Worm (Caenorhabditis elegans) whole organism, midembryonic: Measurements from ENCODE around the gene F08D12.3.

Experiments used
- T22C8.4 ChIP-seq: fragments of 200-800 bp; sonication (Bioruptor generic); IDR thresholded peaks from 2 replicates; pipeline ENCODE4 v1.3.6; 2022; ENCODE audit warnings: missing genetic modification characterization, missing compliant biosample characterization
- cog-1 ChIP-seq: sonication (generic microtip); optimal IDR thresholded peaks from 2 replicates; lab custom pipeline; 2016; ENCODE audit warnings: missing genetic modification characterization, missing compliant biosample characterization
- flt-1 ChIP-seq: fragments of 200-800 bp; sonication (Bioruptor generic); IDR thresholded peaks from 2 replicates; pipeline ENCODE4 v1.3.6; 2022; ENCODE audit warnings: missing genetic modification characterization, missing compliant biosample characterization
- klf-2 ChIP-seq: fragments of 200-800 bp; sonication (Bioruptor generic); conservative IDR thresholded peaks from 2 replicates; pipeline ENCODE4 v1.3.6; 2022; ENCODE audit warnings: missing genetic modification reagents, missing genetic modification characterization, missing compliant biosample characterization
- med-1 ChIP-seq: sonication (generic microtip); optimal IDR thresholded peaks from 2 replicates; lab custom pipeline; 2017; ENCODE audit warnings: missing genetic modification characterization, mild to moderate bottlenecking, missing compliant biosample characterization, antibody characterized with exemption, missing genetic modification reagents; ENCODE audit not compliant: insufficient read depth
- ref-1 ChIP-seq: fragments of 200-800 bp; sonication (Bioruptor generic); conservative IDR thresholded peaks from 2 replicates; pipeline ENCODE4 v1.3.6; 2022; ENCODE audit warnings: missing genetic modification reagents, missing genetic modification characterization, missing compliant biosample characterization
- tab-1 ChIP-seq: fragments of 200-800 bp; sonication (Bioruptor generic); IDR thresholded peaks from 2 replicates; pipeline ENCODE4 v1.3.6; 2022; ENCODE audit warnings: missing genetic modification characterization, missing compliant biosample characterization
- ztf-23 ChIP-seq: fragments of 200-800 bp; sonication (Bioruptor generic); IDR thresholded peaks from 2 replicates; pipeline ENCODE4 v1.3.6; 2022; ENCODE audit warnings: missing genetic modification reagents, missing genetic modification characterization, missing compliant biosample characterization
- ztf-29 ChIP-seq: fragments of 200-800 bp; sonication (Bioruptor generic); IDR thresholded peaks from 2 replicates; pipeline ENCODE4 v1.3.6; 2022; ENCODE audit warnings: missing genetic modification reagents, missing genetic modification characterization, missing compliant biosample characterization

Gene F08D12.3

ce11 chrII:2742251-2742650 is 37.1 kb upstream of the F08D12.3 start, which contains the start of gene T05A8.7:
T05A8.7 (minus strand) TSS chrII:2742351.
- no peak for TF ChIP-seq T22C8.4
- TF ChIP-seq med-1 = no peak
- TF ChIP-seq cog-1 (tag; lab: Kevin White, UChicago) = no peak
- no peak for TF ChIP-seq ref-1 (GFP tag; lab: Robert Waterston, UW)
- TF ChIP-seq flt-1 (GFP tag; lab: Robert Waterston, UW) = no peak
- TF ChIP-seq klf-2 (GFP tag; lab: Robert Waterston, UW) = no peak
- no peak for TF ChIP-seq ztf-29 (GFP tag; lab: Robert Waterston, UW)
- no peak for TF ChIP-seq ztf-23 (GFP tag; lab: Robert Waterston, UW)
- no peak for TF ChIP-seq tab-1 (GFP tag; lab: Robert Waterston, UW)

- TF ChIP-seq klf-2 (GFP tag; lab: Robert Waterston, UW) (no peak), flt-1 (GFP tag; lab: Robert Waterston, UW) (no peak), T22C8.4 (no peak), ref-1 (GFP tag; lab: Robert Waterston, UW) (no peak), tab-1 (GFP tag; lab: Robert Waterston, UW) (no peak), cog-1 (tag; lab: Kevin White, UChicago) (no peak), ztf-23 (GFP tag; lab: Robert Waterston, UW) (no peak), ztf-29 (GFP tag; lab: Robert Waterston, UW) (no peak), med-1 (no peak)
Measured at ce11 chrII:2747956-2748621, 31.3 kb upstream of the F08D12.3 start.

ce11 chrII:2749595-2750048 is 29.7 kb upstream of the F08D12.3 start, which contains the start of gene F29A7.4:
F29A7.4 (plus strand) TSS chrII:2749998.
- TF ChIP-seq flt-1 (GFP tag; lab: Robert Waterston, UW) (no peak), med-1 (no peak), cog-1 (tag; lab: Kevin White, UChicago) (no peak), T22C8.4 (no peak), tab-1 (GFP tag; lab: Robert Waterston, UW) (no peak), ztf-29 (GFP tag; lab: Robert Waterston, UW) (no peak), klf-2 (GFP tag; lab: Robert Waterston, UW) (no peak), ztf-23 (GFP tag; lab: Robert Waterston, UW) (no peak), ref-1 (GFP tag; lab: Robert Waterston, UW) (no peak)

DNA sequence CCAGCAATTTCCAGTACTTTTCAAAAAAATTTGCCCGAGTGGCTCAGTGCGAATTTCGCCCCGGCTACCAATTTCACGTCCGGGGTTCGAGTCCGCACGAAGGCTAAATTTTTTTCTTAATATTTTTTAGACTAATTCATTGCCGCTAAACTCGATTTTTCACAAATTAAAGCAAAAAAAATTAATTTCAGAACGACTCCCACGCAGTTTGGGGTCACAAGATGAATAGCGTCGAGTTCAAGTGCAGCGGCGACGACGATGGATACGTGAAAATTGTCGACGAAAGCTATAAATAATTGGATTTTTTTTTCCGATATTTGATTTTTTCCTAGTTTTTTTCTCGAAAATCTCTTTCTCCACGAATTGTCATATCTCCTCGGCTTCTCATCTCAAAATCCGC is 28.1 kb upstream of the F08D12.3 start:
- TF ChIP-seq cog-1 (tag; lab: Kevin White, UChicago) (no peak), med-1 (no peak), tab-1 (GFP tag; lab: Robert Waterston, UW) (no peak), klf-2 (GFP tag; lab: Robert Waterston, UW) (no peak), ztf-23 (GFP tag; lab: Robert Waterston, UW) (no peak), flt-1 (GFP tag; lab: Robert Waterston, UW) (no peak), ref-1 (GFP tag; lab: Robert Waterston, UW) (no peak)

ce11 chrII:2752536-2752935 is 26.8 kb upstream of the F08D12.3 start, which contains the start of gene F29A7.6:
F29A7.6 (minus strand) TSS chrII:2752611.
- peak; percentile 20 for TF ChIP-seq cog-1 (tag; lab: Kevin White, UChicago)
- TF ChIP-seq flt-1 (GFP tag; lab: Robert Waterston, UW) = peak; percentile 65
- peak; percentile 72; the same call in 1 of the 2 replicates for TF ChIP-seq ztf-23 (GFP tag; lab: Robert Waterston, UW)
- TF ChIP-seq tab-1 (GFP tag; lab: Robert Waterston, UW) = no peak

DNA sequence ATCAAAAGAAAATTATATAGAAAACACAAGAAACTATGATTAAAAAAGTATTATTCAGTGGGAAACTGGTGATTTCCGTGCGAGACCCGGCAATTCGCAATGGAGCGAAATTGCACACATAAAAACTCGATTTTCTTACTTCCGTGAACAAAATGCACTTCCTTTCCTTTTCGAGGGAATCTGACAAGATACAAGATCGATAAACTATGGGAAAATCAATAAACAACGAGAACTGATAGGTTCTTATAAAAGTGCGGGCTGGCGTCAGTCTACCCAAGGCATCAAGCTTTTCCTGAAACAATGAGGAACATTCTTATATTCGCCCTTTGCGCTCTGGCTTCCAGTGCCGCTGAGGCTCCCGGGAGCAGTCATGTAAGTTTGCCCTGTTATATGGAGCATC is 26.4 kb upstream of the F08D12.3 start, which contains the start of gene F29A7.3:
Gene F29A7.3, plus strand, starts transcription at position 301 of the 400 bp plus-strand sequence.
- TF ChIP-seq klf-2 (GFP tag; lab: Robert Waterston, UW) (no peak), ztf-23 (GFP tag; lab: Robert Waterston, UW) (no peak), flt-1 (GFP tag; lab: Robert Waterston, UW) (no peak)

ce11 chrII:2754595-2754994 is 24.8 kb upstream of the F08D12.3 start:
- TF ChIP-seq ref-1 (GFP tag; lab: Robert Waterston, UW) = no peak
- no peak for TF ChIP-seq flt-1 (GFP tag; lab: Robert Waterston, UW)
- no peak for TF ChIP-seq ztf-23 (GFP tag; lab: Robert Waterston, UW)
- no peak for TF ChIP-seq cog-1 (tag; lab: Kevin White, UChicago)
- TF ChIP-seq ztf-29 (GFP tag; lab: Robert Waterston, UW) = no peak
- no peak for TF ChIP-seq med-1
- no peak for TF ChIP-seq T22C8.4
- no peak for TF ChIP-seq tab-1 (GFP tag; lab: Robert Waterston, UW)
- no peak for TF ChIP-seq klf-2 (GFP tag; lab: Robert Waterston, UW)

- TF ChIP-seq tab-1 (GFP tag; lab: Robert Waterston, UW) = no peak
- TF ChIP-seq ztf-29 (GFP tag; lab: Robert Waterston, UW) = no peak
- TF ChIP-seq klf-2 (GFP tag; lab: Robert Waterston, UW) = no peak
- no peak for TF ChIP-seq ztf-23 (GFP tag; lab: Robert Waterston, UW)
Measured at ce11 chrII:2756351-2756750, 23.0 kb upstream of the F08D12.3 start.

- TF ChIP-seq ztf-29 (GFP tag; lab: Robert Waterston, UW) (no peak), tab-1 (GFP tag; lab: Robert Waterston, UW) (no peak), med-1 (no peak), ztf-23 (GFP tag; lab: Robert Waterston, UW) (no peak), klf-2 (GFP tag; lab: Robert Waterston, UW) (no peak)
Measured at ce11 chrII:2757954-2758353, 21.4 kb upstream of the F08D12.3 start, which contains the start of gene F29A7.8. F29A7.8 (minus strand) TSS chrII:2758054.

DNA sequence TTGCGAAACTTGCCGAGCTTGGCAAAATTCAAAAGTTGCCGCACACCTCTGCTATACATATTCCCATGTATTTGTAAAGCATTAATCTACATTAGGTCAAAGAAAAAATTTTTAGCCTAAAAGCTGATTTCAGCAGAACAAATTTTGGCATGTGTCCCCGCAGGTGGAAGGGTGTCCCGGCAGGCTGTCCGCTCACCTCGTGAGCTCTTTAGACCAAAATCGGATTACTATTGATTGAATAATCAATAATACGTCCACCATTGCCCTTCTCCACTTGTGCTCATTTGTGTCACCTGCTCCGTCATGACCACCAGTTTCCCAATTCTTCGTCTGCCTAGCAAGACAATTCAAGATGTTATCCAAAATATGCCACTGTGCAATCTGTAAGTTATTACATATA is 20.9 kb upstream of the F08D12.3 start, which contains the start of gene fbxb-107:
Gene fbxb-107, plus strand, starts transcription at position 297 of the 400 bp plus-strand sequence.
- TF ChIP-seq ztf-23 (GFP tag; lab: Robert Waterston, UW) = no peak
- TF ChIP-seq klf-2 (GFP tag; lab: Robert Waterston, UW) = no peak
- TF ChIP-seq cog-1 (tag; lab: Kevin White, UChicago) = no peak
- TF ChIP-seq ref-1 (GFP tag; lab: Robert Waterston, UW) = no peak
- peak; percentile 18; the same call in 1 of the 2 replicates for TF ChIP-seq T22C8.4
